Worm (Caenorhabditis elegans) whole organism, L4 larva: ENCODE results near the gene rol-8.

Experiments
- F37D6.2 ChIP-seq: sonication (generic microtip); optimal IDR thresholded peaks from 2 replicates; lab custom pipeline; 2016; ENCODE audit warnings: mild to moderate bottlenecking, missing genetic modification characterization, missing compliant biosample characterization
- F44E2.7 ChIP-seq: fragments of 200-800 bp; sonication (Bioruptor generic); IDR thresholded peaks from 2 replicates; pipeline ENCODE4 v2.1.2; 2022; ENCODE audit warnings: missing genetic modification characterization, missing compliant biosample characterization
- F49E8.2 ChIP-seq: sonication (generic microtip); optimal IDR thresholded peaks from 2 replicates; lab custom pipeline; 2016; ENCODE audit warnings: missing compliant biosample characterization, mild to moderate bottlenecking, missing genetic modification characterization, borderline replicate concordance
- aha-1 ChIP-seq: fragments of 150-350 bp; peaks from one replicate; lab custom pipeline; 2014; ENCODE audit warnings: missing biosample characterization, missing genetic modification characterization
- ama-1 ChIP-seq: fragments of 150-350 bp; optimal IDR thresholded peaks from 2 replicates; lab custom pipeline; 2014; ENCODE audit warnings: inconsistent platforms, mixed read lengths
- arid-1 ChIP-seq: fragments of 200-800 bp; sonication (Bioruptor generic); conservative IDR thresholded peaks from 2 replicates; pipeline ENCODE4 v1.3.6; 2022; ENCODE audit warnings: missing genetic modification reagents, missing genetic modification characterization, missing compliant biosample characterization
- ceh-28 ChIP-seq: fragments of 150-350 bp; optimal IDR thresholded peaks from 2 replicates; lab custom pipeline; 2014; ENCODE audit warnings: missing biosample characterization, missing genetic modification reagents, missing genetic modification characterization
- cey-2 ChIP-seq: sonication (generic microtip); optimal IDR thresholded peaks from 3 replicates; lab custom pipeline; 2017; ENCODE audit warnings: missing genetic modification characterization, mild to moderate bottlenecking, missing compliant biosample characterization, antibody characterized with exemption, borderline replicate concordance; ENCODE audit not compliant: insufficient read depth
- ctbp-1 ChIP-seq: fragments of 200-800 bp; sonication (Bioruptor generic); IDR thresholded peaks from 2 replicates; pipeline ENCODE4 v1.3.6; 2022; ENCODE audit warnings: missing genetic modification reagents, missing genetic modification characterization, missing compliant biosample characterization
- dmd-9 ChIP-seq: fragments of 200-800 bp; sonication (Bioruptor generic); IDR thresholded peaks from 2 replicates; pipeline ENCODE4 v1.3.6; 2022; ENCODE audit warnings: missing genetic modification reagents, missing genetic modification characterization, missing compliant biosample characterization
- fos-1 ChIP-seq: fragments of 150-350 bp; optimal IDR thresholded peaks from 2 replicates; lab custom pipeline; 2014; ENCODE audit warnings: missing biosample characterization, missing genetic modification characterization
- lin-29 ChIP-seq: fragments of 200-800 bp; sonication (Bioruptor generic); IDR thresholded peaks from 2 replicates; pipeline ENCODE4 v1.3.6; 2022; ENCODE audit warnings: missing genetic modification reagents, missing genetic modification characterization, missing compliant biosample characterization
- madf-5 ChIP-seq, 2 experiments: fragments of 200-800 bp; sonication (Bioruptor generic); IDR thresholded peaks; 2 replicates each; pipeline ENCODE4 v1.3.6; 2022; ENCODE audit warnings: missing compliant biosample characterization in 2 of 2, missing genetic modification characterization in 2 of 2
- madf-9 ChIP-seq: fragments of 200-800 bp; sonication (Bioruptor generic); conservative IDR thresholded peaks from 2 replicates; pipeline ENCODE4 v1.3.6; 2022; ENCODE audit warnings: missing genetic modification reagents, missing genetic modification characterization, missing compliant biosample characterization
- mxl-2 ChIP-seq: fragments of 200-800 bp; sonication (Bioruptor generic); conservative IDR thresholded peaks from 2 replicates; pipeline ENCODE4 v1.3.6; 2022; ENCODE audit warnings: missing genetic modification reagents, missing genetic modification characterization, missing compliant biosample characterization
- mxl-3 ChIP-seq: fragments of 200-800 bp; sonication (Bioruptor generic); optimal IDR thresholded peaks from 2 replicates; lab custom pipeline; 2018; ENCODE audit warnings: mild to moderate bottlenecking, missing genetic modification characterization, missing compliant biosample characterization
- nhr-237 ChIP-seq: sonication (generic microtip); optimal IDR thresholded peaks from 2 replicates; lab custom pipeline; 2017; ENCODE audit warnings: missing biosample characterization, missing genetic modification characterization
- nhr-25 ChIP-seq: sonication (generic microtip); optimal IDR thresholded peaks from 2 replicates; lab custom pipeline; 2017; ENCODE audit warnings: missing genetic modification characterization, mild to moderate bottlenecking, missing compliant biosample characterization, antibody characterized with exemption, moderate library complexity, borderline replicate concordance; ENCODE audit not compliant: insufficient read depth
- nhr-28 ChIP-seq: fragments of 150-350 bp; optimal IDR thresholded peaks from 2 replicates; lab custom pipeline; 2014; ENCODE audit warnings: missing biosample characterization, missing genetic modification characterization
- nhr-48 ChIP-seq: sonication (generic microtip); optimal IDR thresholded peaks from 2 replicates; lab custom pipeline; 2016; ENCODE audit warnings: mild to moderate bottlenecking, missing genetic modification characterization, missing compliant biosample characterization
- nhr-6 ChIP-seq: fragments of 150-350 bp; optimal IDR thresholded peaks from 2 replicates; lab custom pipeline; 2014; ENCODE audit warnings: missing biosample characterization, missing genetic modification characterization
- nhr-77 ChIP-seq: fragments of 150-350 bp; optimal IDR thresholded peaks from 2 replicates; lab custom pipeline; 2014; ENCODE audit warnings: missing biosample characterization, missing genetic modification characterization
- php-3 ChIP-seq: fragments of 200-800 bp; sonication (Bioruptor generic); IDR thresholded peaks from 2 replicates; pipeline ENCODE4 v1.3.6; 2022; ENCODE audit warnings: missing genetic modification reagents, missing genetic modification characterization, missing compliant biosample characterization
- rbr-2 ChIP-seq: sonication (generic microtip); optimal IDR thresholded peaks from 2 replicates; lab custom pipeline; 2016; ENCODE audit warnings: missing genotype, missing genetic modification characterization, missing compliant biosample characterization
- saeg-2 ChIP-seq: fragments of 200-800 bp; sonication (Bioruptor generic); IDR thresholded peaks from 2 replicates; pipeline ENCODE4 v1.3.6; 2022; ENCODE audit warnings: missing genetic modification reagents, missing genetic modification characterization, missing compliant biosample characterization
- sdz-12 ChIP-seq: fragments of 200-800 bp; sonication (Bioruptor generic); optimal IDR thresholded peaks from 2 replicates; lab custom pipeline; 2018; ENCODE audit warnings: mild to moderate bottlenecking, missing genetic modification characterization, missing compliant biosample characterization
- skn-1 ChIP-seq: fragments of 150-350 bp; optimal IDR thresholded peaks from 2 replicates; lab custom pipeline; 2014; ENCODE audit warnings: missing biosample characterization, missing genetic modification characterization
- spr-1 ChIP-seq: sonication (generic microtip); optimal IDR thresholded peaks from 2 replicates; lab custom pipeline; 2016; ENCODE audit warnings: mild to moderate bottlenecking, missing genetic modification characterization, missing compliant biosample characterization
- tag-97 ChIP-seq: fragments of 200-800 bp; sonication (Bioruptor generic); IDR thresholded peaks from 2 replicates; pipeline ENCODE4 v1.3.6; 2022; ENCODE audit warnings: missing genetic modification characterization, missing compliant biosample characterization
- tra-1 ChIP-seq: fragments of 200-800 bp; sonication (Bioruptor generic); IDR thresholded peaks from 2 replicates; pipeline ENCODE4 v1.3.6; 2022; ENCODE audit warnings: missing genetic modification reagents, missing genetic modification characterization, missing compliant biosample characterization
- unc-130 ChIP-seq: sonication (generic microtip); optimal IDR thresholded peaks from 2 replicates; lab custom pipeline; 2016; ENCODE audit warnings: missing genetic modification reagents, missing genetic modification characterization, missing compliant biosample characterization
- unc-39 ChIP-seq: sonication (generic microtip); optimal IDR thresholded peaks from 2 replicates; lab custom pipeline; 2017; ENCODE audit warnings: missing biosample characterization, missing genetic modification characterization
- unc-62 ChIP-seq, 3 experiments: fragments of 150-350 bp in 1 of 3; sonication (generic microtip); optimal IDR thresholded peaks in 2 of 3; peaks in 1 of 3; 1 replicate in 1 of 3; 2 replicates in 2 of 3; lab custom pipeline; 2014 to 2017; ENCODE audit warnings: missing biosample characterization in 3 of 3, missing genetic modification characterization in 3 of 3, missing genetic modification reagents in 3 of 3, missing genotype in 1 of 3

The rol-8 gene

ce11 chrII:7562616-7563015 is 18.7 kb downstream of the rol-8 start:
- peak in 1 of 2 experiments; percentile 87 for TF ChIP-seq unc-62 (GFP tag; optimal IDR thresholded peaks at IDR 0.05 in 1 of 2; lab: Kevin White, UChicago)
- no peak for TF ChIP-seq unc-62 (tag; optimal IDR thresholded peaks at IDR 0.05; lab: Kevin White, UChicago)
- TF ChIP-seq tag-97 (GFP tag; lab: Robert Waterston, UW), result no peak
- TF ChIP-seq nhr-25 (tag; lab: Kevin White, UChicago), result no peak
- no peak for TF ChIP-seq mxl-3 (GFP tag; lab: Kevin White, UChicago)

- TF ChIP-seq saeg-2 (GFP tag; lab: Robert Waterston, UW) (no peak), ctbp-1 (GFP tag; lab: Robert Waterston, UW) (no peak), arid-1 (GFP tag; lab: Robert Waterston, UW) (no peak), madf-9 (no peak), php-3 (GFP tag; lab: Robert Waterston, UW) (no peak), cey-2 (tag; lab: Kevin White, UChicago) (no peak), unc-130 (GFP tag; lab: Kevin White, UChicago) (no peak), skn-1 (tag; lab: Kevin White, UChicago) (no peak), rbr-2 (tag; lab: Kevin White, UChicago) (no peak), ceh-28 (tag; lab: Kevin White, UChicago) (no peak), nhr-77 (tag; lab: Kevin White, UChicago) (no peak), lin-29 (no peak)
Observed at ce11 chrII:7570305-7570704, 26.4 kb downstream of the rol-8 start, which contains the start of gene F35D2.3. Gene F35D2.3 (plus strand): TSS chrII:7570605.

ce11 chrII:7570820-7571219 is 26.9 kb downstream of the rol-8 start:
- TF ChIP-seq aha-1 (tag; lab: Kevin White, UChicago), result no peak
- 0 out of 4 replicates have a peak, but pooled peaks of 1 of the 2 experiments have one; percentile 13 for TF ChIP-seq madf-5 (GFP tag; IDR thresholded peaks at IDR 0.05; lab: Robert Waterston, UW)

- TF ChIP-seq aha-1 (tag; lab: Kevin White, UChicago) (peak; percentile 53), spr-1 (no peak)
Observed at ce11 chrII:7574143-7574542, 30.2 kb downstream of the rol-8 start, which contains the start of gene F35D2.2. Gene F35D2.2 (plus strand): TSS chrII:7574443.

- TF ChIP-seq nhr-48 (tag; lab: Kevin White, UChicago), result no peak
- TF ChIP-seq F37D6.2 (tag; lab: Kevin White, UChicago), result no peak
- no peak for TF ChIP-seq F44E2.7 (GFP tag; lab: Robert Waterston, UW)
- TF ChIP-seq nhr-28 (tag; lab: Kevin White, UChicago), result no peak
- TF ChIP-seq sdz-12 (GFP tag; lab: Kevin White, UChicago), result no peak
- no peak for TF ChIP-seq mxl-2
- TF ChIP-seq dmd-9 (GFP tag; lab: Robert Waterston, UW), result no peak
- no peak for TF ChIP-seq ama-1 (lab: Kevin White, UChicago)
- no peak for TF ChIP-seq unc-39
- TF ChIP-seq nhr-6 (tag; lab: Kevin White, UChicago), result no peak
- no peak for TF ChIP-seq F49E8.2 (tag; lab: Kevin White, UChicago)
- no peak for TF ChIP-seq nhr-237 (tag; lab: Kevin White, UChicago)
- no peak for TF ChIP-seq fos-1 (tag; lab: Kevin White, UChicago)
- TF ChIP-seq cey-2 (tag; lab: Kevin White, UChicago), result no peak
- no peak for TF ChIP-seq tra-1
Observed at ce11 chrII:7575614-7576013, 31.7 kb downstream of the rol-8 start, which contains the start of gene F35D2.1. Gene F35D2.1 (plus strand): TSS chrII:7575914.
